Worm (Caenorhabditis elegans) whole organism, early embryonic: ENCODE data around the gene C05E4.15.

Experiments used
- B0310.2 ChIP-seq: sonication (generic microtip); optimal IDR thresholded peaks from 2 replicates; lab custom pipeline; 2016; ENCODE audit warnings: mild to moderate bottlenecking, missing genetic modification characterization, missing compliant biosample characterization
- F13C5.2 ChIP-seq: sonication (generic microtip); optimal IDR thresholded peaks from 2 replicates; lab custom pipeline; 2017; ENCODE audit warnings: mild to moderate bottlenecking, missing genetic modification characterization, inconsistent platforms, missing compliant biosample characterization
- aly-1 ChIP-seq: sonication (generic microtip); optimal IDR thresholded peaks from 2 replicates; lab custom pipeline; 2016; ENCODE audit warnings: missing genetic modification characterization, missing compliant biosample characterization
- ama-1 ChIP-seq: fragments of 150-350 bp; optimal IDR thresholded peaks from 2 replicates; lab custom pipeline; 2014
- ceh-13 ChIP-seq: fragments of 200-800 bp; sonication (Bioruptor generic); optimal IDR thresholded peaks from 2 replicates; lab custom pipeline; 2018; ENCODE audit warnings: mild to moderate bottlenecking, missing genetic modification characterization, missing compliant biosample characterization
- ceh-36 ChIP-seq: sonication (generic microtip); optimal IDR thresholded peaks from 2 replicates; lab custom pipeline; 2016; ENCODE audit warnings: missing genetic modification characterization, inconsistent platforms, missing compliant biosample characterization
- ets-7 ChIP-seq: sonication (generic microtip); optimal IDR thresholded peaks from 2 replicates; lab custom pipeline; 2016; ENCODE audit warnings: missing genotype, missing genetic modification characterization, missing compliant biosample characterization
- flt-1 ChIP-seq: fragments of 200-800 bp; sonication (Bioruptor generic); IDR thresholded peaks from 2 replicates; pipeline ENCODE4 v1.3.6; 2022; ENCODE audit warnings: missing genetic modification characterization, missing compliant biosample characterization
- hmbx-1 ChIP-seq: sonication (generic microtip); optimal IDR thresholded peaks from 2 replicates; lab custom pipeline; 2016; ENCODE audit warnings: mild to moderate bottlenecking, missing genetic modification characterization, missing compliant biosample characterization
- hmg-4 ChIP-seq: fragments of 200-800 bp; sonication (Bioruptor generic); optimal IDR thresholded peaks from 2 replicates; lab custom pipeline; 2018; ENCODE audit warnings: mild to moderate bottlenecking, missing genetic modification characterization, missing compliant biosample characterization
- hnd-1 ChIP-seq: sonication (generic microtip); optimal IDR thresholded peaks from 2 replicates; lab custom pipeline; 2016; ENCODE audit warnings: missing genetic modification characterization, missing compliant biosample characterization
- pes-1 ChIP-seq: fragments of 200-800 bp; sonication (Bioruptor generic); IDR thresholded peaks from 2 replicates; pipeline ENCODE4 v1.3.6; 2022; ENCODE audit warnings: missing genetic modification reagents, missing genetic modification characterization, missing compliant biosample characterization
- scrt-1 ChIP-seq: fragments of 200-800 bp; sonication (Bioruptor generic); IDR thresholded peaks from 2 replicates; pipeline ENCODE4 v1.3.6; 2022; ENCODE audit warnings: missing genetic modification characterization, missing compliant biosample characterization
- sea-1 ChIP-seq: fragments of 200-800 bp; sonication (Bioruptor generic); conservative IDR thresholded peaks from 2 replicates; pipeline ENCODE4 v1.3.6; 2022; ENCODE audit warnings: missing genetic modification characterization, missing compliant biosample characterization
- tbx-11 ChIP-seq: fragments of 200-800 bp; sonication (Bioruptor generic); IDR thresholded peaks from 2 replicates; pipeline ENCODE4 v1.3.6; 2022; ENCODE audit warnings: missing genetic modification characterization, missing compliant biosample characterization
- tbx-37 ChIP-seq: fragments of 200-800 bp; sonication (Bioruptor generic); conservative IDR thresholded peaks from 2 replicates; pipeline ENCODE4 v1.3.6; 2022; ENCODE audit warnings: missing genetic modification reagents, missing genetic modification characterization, missing compliant biosample characterization
- tra-4 ChIP-seq: sonication (generic microtip); optimal IDR thresholded peaks from 2 replicates; lab custom pipeline; 2017; ENCODE audit warnings: missing genetic modification characterization, missing compliant biosample characterization

The C05E4.15 gene

ce11 chrV:774875-775359, 13.8 kb upstream of the C05E4.15 start, which contains the start of gene srbc-58:
Gene srbc-58 (plus strand): TSS chrV:774995.
- TF ChIP-seq scrt-1 (GFP tag; lab: Robert Waterston, UW) (no peak), sea-1 (0 out of 2 replicates have a peak, but pooled peaks have one; percentile 44)

ce11 chrV:774341-774740, 13.2 kb upstream of the C05E4.15 start:
- TF ChIP-seq flt-1 (GFP tag; lab: Robert Waterston, UW) (no peak), aly-1 (no peak)

ce11 chrV:773256-773655, 12.1 kb upstream of the C05E4.15 start, which contains the start of gene sti-1:
Gene sti-1 (plus strand): TSS chrV:773518.
- TF ChIP-seq F13C5.2 (peak; percentile 34), ceh-13 (GFP tag; lab: Kevin White, UChicago) (no peak)

ce11 chrV:772210-772609, 11.1 kb upstream of the C05E4.15 start:
- TF ChIP-seq pes-1 (no peak), B0310.2 (tag; lab: Kevin White, UChicago) (no peak), ama-1 (lab: Kevin White, UChicago) (no peak)

ce11 chrV:764732-765131, 3.6 kb upstream of the C05E4.15 start, which contains the start of gene str-238:
Gene str-238 (plus strand): TSS chrV:765032.
- TF ChIP-seq tbx-37 (GFP tag; lab: Robert Waterston, UW): no peak
- TF ChIP-seq ceh-36: no peak
- no peak for TF ChIP-seq hnd-1
- TF ChIP-seq hmg-4: no peak
- no peak for TF ChIP-seq F13C5.2
- TF ChIP-seq hmbx-1: no peak
- TF ChIP-seq sea-1: no peak
- TF ChIP-seq scrt-1 (GFP tag; lab: Robert Waterston, UW): no peak
- no peak for TF ChIP-seq B0310.2 (tag; lab: Kevin White, UChicago)

ce11 chrV:762340-762739, 1.2 kb upstream of the C05E4.15 start, which contains the start of gene srp-2:
Gene srp-2 (plus strand): TSS chrV:762640.
- TF ChIP-seq ama-1 (lab: Kevin White, UChicago) (no peak), F13C5.2 (no peak)

ce11 chrV:761882-762281, 747 bp upstream of the C05E4.15 start, which contains the start of gene C05E4.12:
Gene C05E4.12 (minus strand): TSS chrV:761982.
- TF ChIP-seq ama-1 (lab: Kevin White, UChicago) (no peak), hmbx-1 (no peak), F13C5.2 (no peak), ceh-36 (no peak)

ce11 chrV:756169-756568, 5.0 kb downstream of the C05E4.15 start, which contains the start of gene str-20:
Gene str-20 (plus strand): TSS chrV:756469.
- TF ChIP-seq pes-1: no peak
- TF ChIP-seq hmg-4: no peak
- no peak for TF ChIP-seq scrt-1 (GFP tag; lab: Robert Waterston, UW)
- no peak for TF ChIP-seq F13C5.2
- TF ChIP-seq B0310.2 (tag; lab: Kevin White, UChicago): no peak
- no peak for TF ChIP-seq ceh-13 (GFP tag; lab: Kevin White, UChicago)
- no peak for TF ChIP-seq ceh-36
- no peak for TF ChIP-seq ets-7 (tag; lab: Kevin White, UChicago)
- no peak for TF ChIP-seq ama-1 (lab: Kevin White, UChicago)
- TF ChIP-seq flt-1 (GFP tag; lab: Robert Waterston, UW): no peak

- TF ChIP-seq aly-1 (no peak), ets-7 (tag; lab: Kevin White, UChicago) (no peak), hmbx-1 (no peak), ceh-13 (GFP tag; lab: Kevin White, UChicago) (no peak), B0310.2 (tag; lab: Kevin White, UChicago) (no peak), hnd-1 (no peak), flt-1 (GFP tag; lab: Robert Waterston, UW) (no peak), F13C5.2 (no peak), scrt-1 (GFP tag; lab: Robert Waterston, UW) (no peak), ama-1 (lab: Kevin White, UChicago) (no peak), tra-4 (tag; lab: Kevin White, UChicago) (no peak), pes-1 (no peak), ceh-36 (no peak), sea-1 (no peak), hmg-4 (no peak)
These were observed 8.3 kb downstream of the C05E4.15 start, which contains the start of the genes str-262 and srp-1 for ce11 chrV:752679-753333. Gene str-262 (minus strand): TSS chrV:752779. Gene srp-1 (plus strand): TSS chrV:753283.

- TF ChIP-seq pes-1 (no peak), flt-1 (GFP tag; lab: Robert Waterston, UW) (no peak), aly-1 (no peak), ets-7 (tag; lab: Kevin White, UChicago) (no peak), scrt-1 (GFP tag; lab: Robert Waterston, UW) (no peak), B0310.2 (tag; lab: Kevin White, UChicago) (no peak), hmg-4 (no peak), hmbx-1 (no peak), tra-4 (tag; lab: Kevin White, UChicago) (no peak), ceh-36 (no peak), tbx-11 (GFP tag; lab: Robert Waterston, UW) (no peak), F13C5.2 (no peak), ceh-13 (GFP tag; lab: Kevin White, UChicago) (no peak), sea-1 (no peak), tbx-37 (GFP tag; lab: Robert Waterston, UW) (no peak), hnd-1 (no peak), ama-1 (lab: Kevin White, UChicago) (no peak)
These were observed 13.1 kb downstream of the C05E4.15 start, which contains the start of gene sri-4 for ce11 chrV:748044-748443. Gene sri-4 (plus strand): TSS chrV:748344.
